Fruit fly (Drosophila melanogaster) whole organism, embryonic: ENCODE measurements around the gene CG2076.
A peak's percentile ranks its signal among the peaks of the same experiment; 100 is the strongest.

Experiments used
- B-H1 ChIP-seq: fragments of 200-800 bp; sonication (Bioruptor generic); IDR thresholded peaks from 3 replicates; pipeline ENCODE4 v1.3.6; 2022; ENCODE audit warnings: missing biosample characterization, missing genetic modification characterization
- Bdp1 ChIP-seq: fragments of 200-800 bp; sonication (Bioruptor generic); optimal IDR thresholded peaks from 3 replicates; lab custom pipeline; 2016; ENCODE audit warnings: missing biosample characterization, missing genetic modification characterization
- CG10209 ChIP-seq: fragments of 200-800 bp; sonication (Bioruptor generic); optimal IDR thresholded peaks from 3 replicates; lab custom pipeline; 2017; ENCODE audit warnings: missing biosample characterization, mild to moderate bottlenecking, missing genetic modification characterization, missing genetic modification reagents
- CG11398 ChIP-seq: fragments of 200-800 bp; sonication (Bioruptor generic); optimal IDR thresholded peaks from 2 replicates; lab custom pipeline; 2016; ENCODE audit warnings: missing biosample characterization, missing genetic modification characterization
- CG1233 ChIP-seq: fragments of 200-800 bp; sonication (Bioruptor generic); optimal IDR thresholded peaks from 4 replicates; lab custom pipeline; 2018; ENCODE audit warnings: missing biosample characterization, mild to moderate bottlenecking, missing genetic modification characterization
- CG17802 ChIP-seq: fragments of 200-800 bp; sonication (Bioruptor generic); optimal IDR thresholded peaks from 2 replicates; lab custom pipeline; 2018; ENCODE audit warnings: missing biosample characterization, mild to moderate bottlenecking, missing genetic modification characterization, moderate library complexity
- CG18011 ChIP-seq: fragments of 200-800 bp; sonication (Bioruptor generic); optimal IDR thresholded peaks from 2 replicates; lab custom pipeline; 2017; ENCODE audit warnings: missing biosample characterization, missing genetic modification characterization, mild to moderate bottlenecking, moderate library complexity, missing genotype
- CG2202 ChIP-seq: fragments of 200-800 bp; sonication (Bioruptor generic); optimal IDR thresholded peaks from 2 replicates; lab custom pipeline; 2018; ENCODE audit warnings: missing biosample characterization, mild to moderate bottlenecking, missing genetic modification characterization
- CG34376 ChIP-seq: fragments of 200-800 bp; sonication (Bioruptor generic); optimal IDR thresholded peaks from 2 replicates; lab custom pipeline; 2018; ENCODE audit warnings: missing biosample characterization, mild to moderate bottlenecking, missing genetic modification characterization
- CG3726 ChIP-seq: fragments of 200-800 bp; sonication (Bioruptor generic); IDR thresholded peaks from 3 replicates; pipeline ENCODE4, ENCODE4 v1.3.6; 2022; ENCODE audit warnings: missing biosample characterization, missing genetic modification characterization
- CG4328 ChIP-seq: fragments of 200-800 bp; sonication (Bioruptor generic); optimal IDR thresholded peaks from 3 replicates; lab custom pipeline; 2017; ENCODE audit warnings: missing biosample characterization, missing genetic modification reagents, missing genetic modification characterization
- CG4617 ChIP-seq: fragments of 200-800 bp; sonication (Bioruptor generic); optimal IDR thresholded peaks from 3 replicates; lab custom pipeline; 2016; ENCODE audit warnings: missing biosample characterization, missing genetic modification characterization, borderline replicate concordance
- CG4854 ChIP-seq: fragments of 200-800 bp; sonication (Bioruptor generic); optimal IDR thresholded peaks from 2 replicates; lab custom pipeline; 2016; ENCODE audit warnings: missing biosample characterization, missing genetic modification characterization, inconsistent platforms
- CG6813 ChIP-seq: fragments of 200-800 bp; sonication (Bioruptor generic); optimal IDR thresholded peaks from 2 replicates; lab custom pipeline; 2017; ENCODE audit warnings: missing biosample characterization, missing genetic modification characterization, mild to moderate bottlenecking, moderate library complexity, missing genetic modification reagents
- CG9215 ChIP-seq: fragments of 200-800 bp; sonication (Bioruptor generic); IDR thresholded peaks from 2 replicates; pipeline ENCODE4 v1.3.6; 2022; ENCODE audit warnings: missing biosample characterization, missing genetic modification characterization
- CG9727 ChIP-seq: fragments of 200-800 bp; sonication (Bioruptor generic); optimal IDR thresholded peaks from 3 replicates; lab custom pipeline; 2017; ENCODE audit warnings: missing biosample characterization, mild to moderate bottlenecking, missing genetic modification characterization
- D19B ChIP-seq: fragments of 200-800 bp; sonication (Bioruptor generic); optimal IDR thresholded peaks from 2 replicates; lab custom pipeline; 2017; ENCODE audit warnings: missing biosample characterization, mild to moderate bottlenecking, missing genetic modification characterization
- Ets65A ChIP-seq: fragments of 200-800 bp; sonication (Bioruptor generic); peaks from one replicate; lab custom pipeline; 2016; ENCODE audit warnings: missing biosample characterization, missing genetic modification characterization
- Fer2 ChIP-seq: fragments of 200-800 bp; sonication (Bioruptor generic); optimal IDR thresholded peaks from 2 replicates; lab custom pipeline; 2018; ENCODE audit warnings: missing biosample characterization, mild to moderate bottlenecking, missing genetic modification characterization, moderate library complexity
- Hr3 ChIP-seq: fragments of 200-800 bp; sonication (Bioruptor generic); optimal IDR thresholded peaks from 3 replicates; lab custom pipeline; 2016; ENCODE audit warnings: missing biosample characterization, missing genetic modification characterization
- Lim3 ChIP-seq: fragments of 200-800 bp; sonication (Bioruptor generic); IDR thresholded peaks from 2 replicates; pipeline ENCODE4 v1.3.6; 2022; ENCODE audit warnings: missing biosample characterization, missing genetic modification characterization
- Med ChIP-seq: fragments of 200-800 bp; sonication (Bioruptor generic); peaks from one replicate; lab custom pipeline; 2016; ENCODE audit warnings: missing biosample characterization, missing genetic modification characterization, mild to moderate bottlenecking, inconsistent platforms, moderate library complexity
- Oli ChIP-seq: fragments of 200-800 bp; sonication (Bioruptor generic); optimal IDR thresholded peaks from 2 replicates; lab custom pipeline; 2018; ENCODE audit warnings: missing biosample characterization, mild to moderate bottlenecking, missing genetic modification characterization, moderate library complexity
- Opbp ChIP-seq: fragments of 200-800 bp; sonication (Bioruptor generic); IDR thresholded peaks from 3 replicates; pipeline ENCODE4 v1.3.6; 2022; ENCODE audit warnings: missing biosample characterization, missing genetic modification characterization; ENCODE audit not compliant: partially characterized antibody
- Optix ChIP-seq: fragments of 200-800 bp; sonication (Bioruptor generic); IDR thresholded peaks from 3 replicates; pipeline ENCODE4 v1.3.6; 2022; ENCODE audit warnings: missing biosample characterization, missing genetic modification characterization
- Poxn ChIP-seq: fragments of 200-800 bp; sonication (Bioruptor generic); IDR thresholded peaks from 2 replicates; pipeline ENCODE4 v1.3.6; 2022; ENCODE audit warnings: missing biosample characterization, missing genetic modification characterization
- Sry-β ChIP-seq: fragments of 200-800 bp; sonication (Bioruptor generic); optimal IDR thresholded peaks from 2 replicates; lab custom pipeline; 2018; ENCODE audit warnings: missing biosample characterization, mild to moderate bottlenecking, missing genetic modification characterization, moderate library complexity
- amos ChIP-seq: fragments of 200-800 bp; sonication (Bioruptor generic); IDR thresholded peaks from 2 replicates; pipeline ENCODE4 v1.3.6; 2022; ENCODE audit warnings: missing biosample characterization, missing genetic modification characterization; ENCODE audit not compliant: partially characterized antibody
- ato ChIP-seq: fragments of 200-800 bp; sonication (Bioruptor generic); IDR thresholded peaks from 2 replicates; pipeline ENCODE4 v1.3.6; 2022; ENCODE audit warnings: missing biosample characterization, missing genetic modification characterization; ENCODE audit not compliant: partially characterized antibody
- bbx ChIP-seq: fragments of 200-800 bp; sonication (Bioruptor generic); IDR thresholded peaks from 2 replicates; pipeline ENCODE4 v1.3.6; 2022; ENCODE audit warnings: missing biosample characterization, missing genetic modification characterization; ENCODE audit not compliant: partially characterized antibody
- chm ChIP-seq: fragments of 200-800 bp; sonication (Bioruptor generic); IDR thresholded peaks from 2 replicates; pipeline ENCODE4 v1.3.6; 2022; ENCODE audit warnings: missing biosample characterization, missing genetic modification characterization
- crol ChIP-seq: fragments of 200-800 bp; sonication (Bioruptor generic); IDR thresholded peaks from 2 replicates; pipeline ENCODE4 v1.3.6; 2022; ENCODE audit warnings: missing biosample characterization, missing genetic modification characterization
- danr ChIP-seq: fragments of 200-800 bp; sonication (Bioruptor generic); IDR thresholded peaks from 2 replicates; pipeline ENCODE4 v1.3.6; 2022; ENCODE audit warnings: missing biosample characterization, missing genetic modification characterization
- dimm ChIP-seq: fragments of 200-800 bp; sonication (Bioruptor generic); IDR thresholded peaks from 2 replicates; pipeline ENCODE4 v1.3.6; 2022; ENCODE audit warnings: missing biosample characterization, missing genetic modification characterization
- esg ChIP-seq: fragments of 200-800 bp; sonication (Bioruptor generic); conservative IDR thresholded peaks from 2 replicates; pipeline ENCODE4 v1.3.6; 2022; ENCODE audit warnings: missing biosample characterization, missing genetic modification characterization
- exex ChIP-seq: fragments of 200-800 bp; sonication (Bioruptor generic); optimal IDR thresholded peaks from 4 replicates; lab custom pipeline; 2018; ENCODE audit warnings: missing biosample characterization, mild to moderate bottlenecking, missing genetic modification characterization, moderate library complexity
- gsb ChIP-seq: fragments of 200-800 bp; sonication (Bioruptor generic); IDR thresholded peaks from 2 replicates; pipeline ENCODE4 v1.3.6; 2022; ENCODE audit warnings: missing biosample characterization, missing genetic modification characterization
- jigr1 ChIP-seq: fragments of 200-800 bp; sonication (Bioruptor generic); IDR thresholded peaks from 3 replicates; pipeline ENCODE4 v1.3.6; 2022; ENCODE audit warnings: missing biosample characterization, missing genetic modification characterization
- kay ChIP-seq: fragments of 200-800 bp; sonication (Bioruptor generic); optimal IDR thresholded peaks from 2 replicates; lab custom pipeline; 2016; ENCODE audit warnings: missing biosample characterization, missing genetic modification characterization
- oc ChIP-seq: fragments of 200-800 bp; sonication (Bioruptor generic); optimal IDR thresholded peaks from 2 replicates; lab custom pipeline; 2018; ENCODE audit warnings: missing biosample characterization, mild to moderate bottlenecking, missing genetic modification characterization, moderate library complexity
- pan ChIP-seq, 4 experiments: fragments of >200 bp in 3 of 4; fragments of 200-800 bp in 1 of 4; sonication (Bioruptor generic) in 1 of 4; optimal IDR thresholded peaks in 3 of 4; IDR thresholded peaks in 1 of 4; 2 replicates each; pipeline versions ENCODE4 v1.3.6 to Lab custom; 2017 to 2022; ENCODE audit warnings: missing biosample characterization in 2 of 4, missing genetic modification characterization in 2 of 4, mixed read lengths in 1 of 4
- pfk ChIP-seq: fragments of 200-800 bp; sonication (Bioruptor generic); optimal IDR thresholded peaks from 2 replicates; lab custom pipeline; 2018; ENCODE audit warnings: missing biosample characterization, mild to moderate bottlenecking, missing genetic modification characterization, moderate library complexity
- row ChIP-seq: fragments of 200-800 bp; sonication (Bioruptor generic); IDR thresholded peaks from 3 replicates; pipeline ENCODE4 v1.3.6; 2022; ENCODE audit warnings: missing biosample characterization, missing genetic modification characterization
- sens-2 ChIP-seq: fragments of 200-800 bp; sonication (Bioruptor generic); IDR thresholded peaks from 2 replicates; pipeline ENCODE4 v1.3.6; 2022; ENCODE audit warnings: missing biosample characterization, missing genetic modification characterization
- sim ChIP-seq: fragments of 200-800 bp; sonication (Bioruptor generic); IDR thresholded peaks from 2 replicates; pipeline ENCODE4 v1.3.6; 2022; ENCODE audit warnings: missing biosample characterization, missing genetic modification characterization
- sisA ChIP-seq: fragments of 200-800 bp; sonication (Bioruptor generic); IDR thresholded peaks from 2 replicates; pipeline ENCODE4 v1.3.6; 2022; ENCODE audit warnings: missing biosample characterization, missing genetic modification characterization
- sqz ChIP-seq: fragments of 200-800 bp; sonication (Bioruptor generic); optimal IDR thresholded peaks from 3 replicates; lab custom pipeline; 2018; ENCODE audit warnings: missing biosample characterization, mild to moderate bottlenecking, missing genetic modification characterization

CG2076 gene

DNA sequence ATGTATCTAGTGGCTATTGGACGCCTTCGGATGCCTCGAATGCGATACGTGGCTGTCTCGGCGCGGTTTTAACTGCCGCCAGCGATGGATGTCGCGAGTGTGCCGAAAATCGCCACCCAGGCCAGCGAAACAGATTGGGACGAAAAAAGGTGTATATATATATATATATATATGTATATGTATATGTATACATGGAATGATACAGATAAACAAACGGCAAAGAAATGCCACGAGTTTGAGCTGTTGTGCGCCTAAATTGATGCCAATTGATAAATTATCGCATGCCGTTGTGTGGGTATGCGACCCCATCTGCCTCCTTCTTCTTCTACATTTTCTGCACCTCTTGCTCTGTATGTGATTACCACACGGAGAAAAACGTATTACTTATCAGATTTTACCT lies 30.5 kb upstream of the CG2076 start, which contains the start of gene CG1545 (continued):
- no peak for TF ChIP-seq CG9215 (GFP tag; lab: Robert Waterston, UW)
- no peak for TF ChIP-seq danr
- no peak for TF ChIP-seq amos (GFP tag; lab: Robert Waterston, UW)
- no peak for TF ChIP-seq CG3726 (GFP tag; lab: Robert Waterston, UW)
- no peak for TF ChIP-seq exex (tag; lab: Kevin White, UChicago)

DNA sequence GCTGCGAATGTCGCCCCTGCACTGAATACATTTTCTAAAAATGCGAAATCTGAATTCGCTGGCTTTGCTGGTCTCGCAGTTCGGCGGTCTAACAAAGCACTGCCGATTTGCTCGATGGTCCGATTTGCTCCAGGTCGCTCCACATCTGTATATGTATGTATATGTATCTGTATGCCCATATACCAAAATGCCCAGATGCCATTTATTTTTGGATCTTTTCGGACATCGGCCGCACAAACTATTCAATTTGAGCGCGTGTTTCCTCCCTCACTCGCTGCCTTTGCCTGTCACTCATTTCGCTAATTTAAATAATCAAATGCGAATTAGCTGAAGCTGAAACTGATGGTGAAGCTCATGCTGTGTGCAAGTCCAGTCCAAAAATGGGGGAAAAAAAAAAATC lies 26.9 kb upstream of the CG2076 start, which contains the start of gene CG1537:
Gene CG1537 (minus strand): TSS at position 101 of the 400 bp plus-strand sequence.
- no peak for TF ChIP-seq sim
- TF ChIP-seq sens-2 (GFP tag; lab: Robert Waterston, UW): no peak
- no peak for TF ChIP-seq chm (GFP tag; lab: Robert Waterston, UW)
- TF ChIP-seq Fer2 (tag; lab: Kevin White, UChicago): no peak
- TF ChIP-seq esg (GFP tag; lab: Robert Waterston, UW): no peak
- TF ChIP-seq CG2202 (tag; lab: Kevin White, UChicago): no peak
- TF ChIP-seq CG18011 (GFP tag; lab: Kevin White, UChicago): no peak
- no peak for TF ChIP-seq Lim3 (GFP tag; lab: Robert Waterston, UW)
- TF ChIP-seq CG10209 (GFP tag; lab: Kevin White, UChicago): no peak
- no peak for TF ChIP-seq B-H1
- TF ChIP-seq Optix (GFP tag; lab: Robert Waterston, UW): no peak
- no peak for TF ChIP-seq jigr1 (GFP tag; lab: Robert Waterston, UW)
- TF ChIP-seq kay (GFP tag; lab: Kevin White, UChicago): no peak
- no peak for TF ChIP-seq Sry-β (GFP tag; lab: Kevin White, UChicago)
- TF ChIP-seq Poxn: no peak
- no peak for TF ChIP-seq D19B
- TF ChIP-seq oc: no peak
- TF ChIP-seq sqz: no peak

DNA sequence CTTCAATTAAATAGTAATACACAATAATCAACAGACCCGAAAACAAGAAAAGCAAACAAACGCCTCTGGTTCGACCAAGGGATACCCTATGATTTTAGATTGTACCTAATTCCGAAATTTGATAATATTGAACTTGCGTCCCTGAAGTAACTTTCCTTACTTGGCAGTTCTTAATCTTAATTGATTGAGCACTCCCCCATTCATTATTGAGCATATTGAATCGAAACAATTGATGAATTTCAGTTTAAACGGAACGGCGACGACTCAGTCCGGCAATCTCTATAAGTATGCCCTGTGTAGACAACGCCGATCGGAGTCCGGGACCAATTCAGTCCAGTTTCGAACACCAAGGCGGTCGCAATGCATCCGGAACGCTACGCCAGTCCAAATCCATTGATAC lies 23.8 kb upstream of the CG2076 start, which contains the start of gene CG15203:
Gene CG15203 (plus strand): TSS at position 301 of the 400 bp plus-strand sequence.
- TF ChIP-seq D19B (peak; percentile 76), CG4328 (GFP tag; lab: Kevin White, UChicago) (no peak), Opbp (GFP tag; lab: Robert Waterston, UW) (no peak), CG4617 (GFP tag; lab: Kevin White, UChicago) (no peak), CG11398 (GFP tag; lab: Kevin White, UChicago) (no peak), CG4854 (GFP tag; lab: Kevin White, UChicago) (no peak), Hr3 (GFP tag; lab: Kevin White, UChicago) (no peak), CG9727 (no peak), Ets65A (GFP tag; lab: Kevin White, UChicago) (no peak), Med (GFP tag; lab: Kevin White, UChicago) (peak; percentile 30), row (GFP tag; lab: Robert Waterston, UW) (peak; percentile 28; the same call in 1 of the 3 replicates), ato (no peak)

DNA sequence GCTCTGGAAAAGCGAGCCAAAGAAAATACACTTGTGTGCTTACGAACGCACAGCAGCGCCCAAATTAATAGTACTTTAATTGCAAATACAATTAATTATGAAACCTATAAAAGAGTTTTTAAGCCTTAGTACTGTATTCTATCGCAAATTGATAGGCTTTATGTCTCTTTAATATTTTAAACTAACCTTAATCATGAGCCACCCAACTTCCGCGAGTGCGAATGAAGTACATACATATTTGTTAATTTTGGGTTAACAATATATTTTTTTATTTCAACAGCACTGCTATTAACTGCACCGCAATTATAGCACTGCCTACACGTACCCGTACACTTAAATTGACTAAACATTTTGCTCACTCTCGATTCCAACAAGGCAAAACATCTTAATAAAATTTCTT lies 8.8 kb upstream of the CG2076 start:
- TF ChIP-seq Oli: peak; percentile 57
- TF ChIP-seq bbx (GFP tag; lab: Robert Waterston, UW): no peak
- TF ChIP-seq gsb: no peak
- no peak for TF ChIP-seq CG34376 (GFP tag; lab: Kevin White, UChicago)
- no peak for TF ChIP-seq crol (GFP tag; lab: Robert Waterston, UW)
- TF ChIP-seq CG4328 (GFP tag; lab: Kevin White, UChicago): no peak
- TF ChIP-seq CG1233: no peak
- peak; percentile 49 for TF ChIP-seq CG10209 (GFP tag; lab: Kevin White, UChicago)
- TF ChIP-seq CG6813 (GFP tag; lab: Kevin White, UChicago): peak; percentile 50
- no peak for TF ChIP-seq kay (GFP tag; lab: Kevin White, UChicago)
- peak; percentile 35; the same call in 1 of the 2 replicates for TF ChIP-seq sisA (GFP tag; lab: Robert Waterston, UW)
- TF ChIP-seq pan (optimal IDR thresholded peaks at IDR 0.05; lab: Kevin White, UChicago): no peak
- no peak for TF ChIP-seq pan (GFP tag; optimal IDR thresholded peaks at IDR 0.05 in 1 of 2, IDR thresholded peaks at IDR 0.05 in 1 of 2)
- no peak for TF ChIP-seq dimm (GFP tag; lab: Robert Waterston, UW)
- no peak for TF ChIP-seq Bdp1 (GFP tag; lab: Kevin White, UChicago)
- TF ChIP-seq pfk: no peak
- no peak for TF ChIP-seq CG17802
